Fruit fly (Drosophila melanogaster) whole organism, embryonic: ENCODE measurements around the gene CG5938.
A peak's percentile ranks its signal among the peaks of the same experiment; 100 is the strongest.

ENCODE experiments used
- Antp ChIP-seq: fragments of 200-800 bp; sonication (Bioruptor generic); optimal IDR thresholded peaks from 3 replicates; lab custom pipeline; 2016; ENCODE audit warnings: missing biosample characterization, missing genetic modification characterization
- CG10209 ChIP-seq: fragments of 200-800 bp; sonication (Bioruptor generic); optimal IDR thresholded peaks from 3 replicates; lab custom pipeline; 2017; ENCODE audit warnings: missing biosample characterization, mild to moderate bottlenecking, missing genetic modification characterization, missing genetic modification reagents
- CG10267 ChIP-seq: fragments of 200-800 bp; sonication (Bioruptor generic); optimal IDR thresholded peaks from 2 replicates; lab custom pipeline; 2018; ENCODE audit warnings: missing biosample characterization, mild to moderate bottlenecking, missing genetic modification characterization, moderate library complexity
- CG10654 ChIP-seq: fragments of 200-800 bp; sonication (Bioruptor generic); optimal IDR thresholded peaks from 2 replicates; lab custom pipeline; 2016; ENCODE audit warnings: missing biosample characterization, missing genetic modification characterization
- CG10959 ChIP-seq: fragments of 200-800 bp; sonication (Bioruptor generic); IDR thresholded peaks from 2 replicates; pipeline ENCODE4 v1.3.6; 2022; ENCODE audit warnings: missing biosample characterization, missing genetic modification characterization
- CG11695 ChIP-seq: fragments of 200-800 bp; sonication (Bioruptor generic); IDR thresholded peaks from 3 replicates; pipeline ENCODE4 v1.3.6; 2022; ENCODE audit warnings: missing biosample characterization, missing genetic modification characterization
- CG13123 ChIP-seq: fragments of 200-800 bp; sonication (Bioruptor generic); optimal IDR thresholded peaks from 2 replicates; lab custom pipeline; 2016; ENCODE audit warnings: missing biosample characterization, missing genetic modification characterization
- CG13296 ChIP-seq: fragments of 200-800 bp; sonication (Bioruptor generic); optimal IDR thresholded peaks from 3 replicates; lab custom pipeline; 2018; ENCODE audit warnings: missing biosample characterization, mild to moderate bottlenecking, missing genetic modification characterization
- CG13424 ChIP-seq: fragments of 200-800 bp; sonication (Bioruptor generic); optimal IDR thresholded peaks from 2 replicates; lab custom pipeline; 2019; ENCODE audit warnings: missing biosample characterization, mild to moderate bottlenecking, missing genetic modification characterization, moderate library complexity
- CG14014 ChIP-seq: fragments of 200-800 bp; sonication (Bioruptor generic); IDR thresholded peaks from 2 replicates; pipeline ENCODE4 v1.3.6; 2022; ENCODE audit warnings: missing biosample characterization, missing genetic modification characterization
- CG14441 ChIP-seq: fragments of 200-800 bp; sonication (Bioruptor generic); IDR thresholded peaks from 2 replicates; pipeline ENCODE4 v1.3.6; 2022; ENCODE audit warnings: missing biosample characterization, missing genetic modification characterization
- CG15011 ChIP-seq: fragments of 200-800 bp; sonication (Bioruptor generic); optimal IDR thresholded peaks from 3 replicates; lab custom pipeline; 2018; ENCODE audit warnings: missing biosample characterization, mild to moderate bottlenecking, missing genetic modification characterization
- CG15479 ChIP-seq: fragments of 200-800 bp; sonication (Bioruptor generic); optimal IDR thresholded peaks from 3 replicates; lab custom pipeline; 2019; ENCODE audit warnings: missing biosample characterization, mild to moderate bottlenecking, missing genetic modification characterization, moderate library complexity
- CG17186 ChIP-seq: fragments of 200-800 bp; sonication (Bioruptor generic); optimal IDR thresholded peaks from 3 replicates; lab custom pipeline; 2017; ENCODE audit warnings: missing biosample characterization, missing genetic modification reagents, missing genetic modification characterization
- CG17912 ChIP-seq: fragments of 200-800 bp; sonication (Bioruptor generic); optimal IDR thresholded peaks from 2 replicates; lab custom pipeline; 2018; ENCODE audit warnings: missing biosample characterization, mild to moderate bottlenecking, missing genetic modification characterization
- CG3163 ChIP-seq: fragments of 200-800 bp; sonication (Bioruptor generic); optimal IDR thresholded peaks from 3 replicates; lab custom pipeline; 2016; ENCODE audit warnings: missing biosample characterization, missing genetic modification characterization
- CG32532 ChIP-seq: fragments of 200-800 bp; sonication (Bioruptor generic); IDR thresholded peaks from 2 replicates; pipeline ENCODE4 v1.3.6; 2022; ENCODE audit warnings: missing biosample characterization, missing genetic modification characterization
- CG32767 ChIP-seq: fragments of 200-800 bp; sonication (Bioruptor generic); IDR thresholded peaks from 2 replicates; pipeline ENCODE4 v1.3.6; 2022; ENCODE audit warnings: missing biosample characterization, missing genetic modification characterization
- CG3407 ChIP-seq: fragments of 200-800 bp; sonication (Bioruptor generic); optimal IDR thresholded peaks from 2 replicates; lab custom pipeline; 2018; ENCODE audit warnings: missing biosample characterization, mild to moderate bottlenecking, missing genetic modification characterization
- CG4730 ChIP-seq: fragments of 200-800 bp; sonication (Bioruptor generic); IDR thresholded peaks from 2 replicates; pipeline ENCODE4 v1.3.6; 2022; ENCODE audit warnings: missing biosample characterization, missing genetic modification characterization
- CG7987 ChIP-seq: fragments of 200-800 bp; sonication (Bioruptor generic); optimal IDR thresholded peaks from 2 replicates; lab custom pipeline; 2018; ENCODE audit warnings: missing biosample characterization, mild to moderate bottlenecking, missing genetic modification characterization, moderate library complexity
- CG8281 ChIP-seq: fragments of 200-800 bp; sonication (Bioruptor generic); optimal IDR thresholded peaks from 2 replicates; lab custom pipeline; 2018; ENCODE audit warnings: missing biosample characterization, mild to moderate bottlenecking, missing genetic modification characterization, moderate library complexity
- CG9215 ChIP-seq: fragments of 200-800 bp; sonication (Bioruptor generic); IDR thresholded peaks from 2 replicates; pipeline ENCODE4 v1.3.6; 2022; ENCODE audit warnings: missing biosample characterization, missing genetic modification characterization
- CG9727 ChIP-seq: fragments of 200-800 bp; sonication (Bioruptor generic); optimal IDR thresholded peaks from 3 replicates; lab custom pipeline; 2017; ENCODE audit warnings: missing biosample characterization, mild to moderate bottlenecking, missing genetic modification characterization
- CrebB ChIP-seq: fragments of 200-800 bp; sonication (Bioruptor generic); optimal IDR thresholded peaks from 3 replicates; lab custom pipeline; 2018; ENCODE audit warnings: missing biosample characterization, mild to moderate bottlenecking, missing genetic modification characterization
- D19A ChIP-seq: fragments of 200-800 bp; optimal IDR thresholded peaks from 3 replicates; lab custom pipeline; 2019; ENCODE audit warnings: missing biosample characterization, mild to moderate bottlenecking, missing genetic modification characterization, moderate library complexity
- Dbx ChIP-seq: fragments of 200-800 bp; sonication (Bioruptor generic); IDR thresholded peaks from 3 replicates; pipeline ENCODE4 v1.3.6; 2022; ENCODE audit warnings: missing biosample characterization, missing genetic modification characterization
- Dll ChIP-seq: fragments of 200-800 bp; sonication (Bioruptor generic); IDR thresholded peaks from 4 replicates; pipeline ENCODE4 v1.3.6; 2022; ENCODE audit warnings: missing biosample characterization, missing genetic modification characterization; ENCODE audit not compliant: partially characterized antibody
- Dref ChIP-seq: fragments of 200-800 bp; sonication (Bioruptor generic); IDR thresholded peaks from 2 replicates; pipeline ENCODE4 v1.3.6; 2022; ENCODE audit warnings: missing biosample characterization, missing genetic modification characterization
- Drgx ChIP-seq: fragments of 200-800 bp; sonication (Bioruptor generic); IDR thresholded peaks from 2 replicates; pipeline ENCODE4 v1.3.6; 2022; ENCODE audit warnings: missing biosample characterization, missing genetic modification characterization
- E2f2 ChIP-seq: fragments of 200-800 bp; sonication (Bioruptor generic); IDR thresholded peaks from 2 replicates; pipeline ENCODE4 v1.3.6; 2022; ENCODE audit warnings: missing biosample characterization, missing genetic modification characterization
- Elba2 ChIP-seq: fragments of 200-800 bp; sonication (Bioruptor generic); optimal IDR thresholded peaks from 3 replicates; lab custom pipeline; 2016; ENCODE audit warnings: missing biosample characterization, missing genetic modification characterization
- Kr ChIP-seq: fragments of 200-800 bp; sonication (Bioruptor generic); optimal IDR thresholded peaks from 2 replicates; lab custom pipeline; 2017; ENCODE audit warnings: missing biosample characterization, mild to moderate bottlenecking, missing genetic modification characterization
- Oli ChIP-seq: fragments of 200-800 bp; sonication (Bioruptor generic); optimal IDR thresholded peaks from 2 replicates; lab custom pipeline; 2018; ENCODE audit warnings: missing biosample characterization, mild to moderate bottlenecking, missing genetic modification characterization, moderate library complexity
- PHDP ChIP-seq: fragments of 200-800 bp; sonication (Bioruptor generic); optimal IDR thresholded peaks from 3 replicates; lab custom pipeline; 2018; ENCODE audit warnings: missing biosample characterization, mild to moderate bottlenecking, missing genetic modification characterization, moderate library complexity
- TFAM ChIP-seq: fragments of 200-800 bp; sonication (Bioruptor generic); optimal IDR thresholded peaks from 2 replicates; lab custom pipeline; 2017; ENCODE audit warnings: missing biosample characterization, missing genetic modification characterization, inconsistent platforms
- Taf1 ChIP-seq: fragments of 200-800 bp; sonication (Bioruptor generic); IDR thresholded peaks from 2 replicates; pipeline ENCODE4 v1.3.6; 2022; ENCODE audit warnings: missing biosample characterization, missing genetic modification characterization
- ab ChIP-seq: fragments of 200-800 bp; sonication (Bioruptor generic); optimal IDR thresholded peaks from 2 replicates; lab custom pipeline; 2016; ENCODE audit warnings: missing biosample characterization, missing genetic modification characterization
- amos ChIP-seq: fragments of 200-800 bp; sonication (Bioruptor generic); IDR thresholded peaks from 2 replicates; pipeline ENCODE4 v1.3.6; 2022; ENCODE audit warnings: missing biosample characterization, missing genetic modification characterization; ENCODE audit not compliant: partially characterized antibody
- crc ChIP-seq: fragments of 200-800 bp; sonication (Bioruptor generic); optimal IDR thresholded peaks from 2 replicates; lab custom pipeline; 2016; ENCODE audit warnings: missing biosample characterization, missing genetic modification characterization
- da ChIP-seq: fragments of 200-800 bp; sonication (Bioruptor generic); optimal IDR thresholded peaks from 2 replicates; lab custom pipeline; 2016; ENCODE audit warnings: missing biosample characterization, missing genetic modification characterization
- dimm ChIP-seq: fragments of 200-800 bp; sonication (Bioruptor generic); IDR thresholded peaks from 2 replicates; pipeline ENCODE4 v1.3.6; 2022; ENCODE audit warnings: missing biosample characterization, missing genetic modification characterization
- ewg ChIP-seq: fragments of 200-800 bp; sonication (Bioruptor generic); optimal IDR thresholded peaks from 3 replicates; lab custom pipeline; 2017; ENCODE audit warnings: mild to moderate bottlenecking, missing biosample characterization, missing genetic modification reagents, missing genetic modification characterization
- ham ChIP-seq: fragments of 200-800 bp; sonication (Bioruptor generic); IDR thresholded peaks from 2 replicates; pipeline ENCODE4 v1.3.6; 2022; ENCODE audit warnings: missing biosample characterization, missing genetic modification characterization
- lola ChIP-seq, 3 experiments: fragments of >200 bp in 2 of 3; fragments of 200-800 bp in 1 of 3; sonication (Bioruptor generic) in 1 of 3; optimal IDR thresholded peaks; 2 replicates each; lab custom pipeline; 2017 to 2019; ENCODE audit warnings: missing biosample characterization in 3 of 3, missing genetic modification characterization in 3 of 3, mild to moderate bottlenecking in 1 of 3, moderate library complexity in 1 of 3
- p53 ChIP-seq: fragments of 200-800 bp; sonication (Bioruptor generic); optimal IDR thresholded peaks from 2 replicates; lab custom pipeline; 2016; ENCODE audit warnings: missing biosample characterization, missing genetic modification characterization
- so ChIP-seq: fragments of 200-800 bp; sonication (Bioruptor generic); IDR thresholded peaks from 3 replicates; pipeline ENCODE4 v1.3.6; 2022; ENCODE audit warnings: missing biosample characterization, missing genetic modification characterization
- trh ChIP-seq: fragments of 200-800 bp; sonication (Bioruptor generic); optimal IDR thresholded peaks from 2 replicates; lab custom pipeline; 2016; ENCODE audit warnings: missing biosample characterization, missing genetic modification characterization
- vfl ChIP-seq: fragments of 200-800 bp; sonication (Bioruptor generic); optimal IDR thresholded peaks from 2 replicates; lab custom pipeline; 2016; ENCODE audit warnings: missing biosample characterization, missing genetic modification characterization
- wor ChIP-seq: fragments of 200-800 bp; sonication (Bioruptor generic); IDR thresholded peaks from 2 replicates; pipeline ENCODE4 v1.3.6; 2022; ENCODE audit warnings: missing biosample characterization, missing genetic modification characterization
- zfh2 ChIP-seq: fragments of 200-800 bp; sonication (Bioruptor generic); optimal IDR thresholded peaks from 2 replicates; lab custom pipeline; 2016; ENCODE audit warnings: missing biosample characterization, missing genetic modification characterization

Gene CG5938

DNA sequence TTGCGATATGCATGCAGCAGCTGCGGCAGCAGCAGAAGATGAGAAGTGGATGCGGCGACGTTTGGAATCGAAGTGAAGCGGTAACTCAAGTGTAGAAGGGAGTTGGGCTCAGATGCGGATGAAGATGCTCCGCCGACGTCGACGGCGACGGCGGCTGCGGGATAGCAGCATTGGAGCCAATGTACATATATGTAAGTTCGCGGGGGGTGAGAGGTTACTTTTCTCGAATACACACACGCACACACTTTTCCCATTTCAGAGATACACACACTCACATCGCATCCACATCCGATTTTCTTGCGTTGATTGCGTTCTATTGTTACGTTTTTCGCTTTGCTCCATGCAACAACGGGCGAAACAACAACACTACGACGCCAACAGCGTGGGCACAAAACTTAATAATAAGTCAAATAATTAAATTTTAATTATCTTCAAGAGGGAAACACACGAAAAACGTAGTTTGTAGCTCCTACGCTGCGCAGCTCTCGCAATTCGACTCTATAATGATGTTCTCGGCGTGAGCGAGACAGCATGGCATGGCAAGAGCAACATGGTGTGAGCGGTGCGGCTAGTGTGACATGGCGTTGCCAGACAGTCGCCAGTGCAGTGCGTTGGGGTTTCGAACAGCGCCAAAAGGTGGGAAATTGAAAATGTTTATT is 29.7 kb upstream of the CG5938 start, which contains the start of gene CG18766 (continued):
- TF ChIP-seq CG10654 (GFP tag; lab: Kevin White, UChicago) (no peak), CG7987 (GFP tag; lab: Kevin White, UChicago) (peak; percentile 6), Dref (GFP tag; lab: Robert Waterston, UW) (peak; percentile 39; the same call in 1 of the 2 replicates), CG10267 (peak; percentile 12), D19A (peak; percentile 58), da (no peak), Dbx (GFP tag; lab: Robert Waterston, UW) (no peak), Antp (GFP tag; lab: Kevin White, UChicago) (peak; percentile 49), CG9215 (GFP tag; lab: Robert Waterston, UW) (no peak), CG15011 (no peak), Elba2 (no peak), CG9727 (GFP tag; lab: Kevin White, UChicago) (no peak), CG15479 (GFP tag; lab: Kevin White, UChicago) (peak; percentile 32), lola (GFP tag; optimal IDR thresholded peaks at IDR 0.05; lab: Kevin White, UChicago) (no peak), CG3407 (GFP tag; lab: Kevin White, UChicago) (no peak), zfh2 (no peak), dimm (GFP tag; lab: Robert Waterston, UW) (no peak), Kr (GFP tag; lab: Kevin White, UChicago) (no peak), Dll (GFP tag; lab: Robert Waterston, UW) (no peak), CG8281 (tag; lab: Kevin White, UChicago) (no peak), ewg (GFP tag; lab: Kevin White, UChicago) (peak; percentile 94), PHDP (no peak), vfl (no peak), CG3163 (no peak), CG10209 (GFP tag; lab: Kevin White, UChicago) (no peak), p53 (no peak), CG32767 (GFP tag; lab: Robert Waterston, UW) (peak; percentile 51), ab (GFP tag; lab: Kevin White, UChicago) (peak; percentile 26), CrebB (tag; lab: Kevin White, UChicago) (no peak), CG13296 (GFP tag; lab: Kevin White, UChicago) (no peak), CG11695 (GFP tag; lab: Robert Waterston, UW) (no peak), CG14014 (GFP tag; lab: Robert Waterston, UW) (no peak), CG4730 (GFP tag; lab: Robert Waterston, UW) (no peak), CG32532 (no peak; the same call in 1 of the 2 replicates), trh (no peak), amos (GFP tag; lab: Robert Waterston, UW) (peak; percentile 45), wor (GFP tag; lab: Robert Waterston, UW) (no peak), CG17186 (GFP tag; lab: Kevin White, UChicago) (peak; percentile 84), ham (GFP tag; lab: Robert Waterston, UW) (no peak), Drgx (GFP tag; lab: Robert Waterston, UW) (peak; percentile 10; the same call in 1 of the 2 replicates), CG13424 (no peak), TFAM (GFP tag; lab: Kevin White, UChicago) (no peak), Taf1 (GFP tag; lab: Robert Waterston, UW) (no peak), Oli (tag; lab: Kevin White, UChicago) (no peak), CG10959 (GFP tag; lab: Robert Waterston, UW) (no peak), E2f2 (GFP tag; lab: Robert Waterston, UW) (peak; percentile 92), so (GFP tag; lab: Robert Waterston, UW) (no peak), CG14441 (no peak), CG13123 (GFP tag; lab: Kevin White, UChicago) (no peak), CG17912 (GFP tag; lab: Kevin White, UChicago) (no peak), crc (GFP tag; lab: Kevin White, UChicago) (no peak)
